Worm (Caenorhabditis elegans): ENCODE measurements around the gene F56D6.6.
A peak's percentile ranks its signal among the peaks of the same experiment; 100 is the strongest.

DNA sequence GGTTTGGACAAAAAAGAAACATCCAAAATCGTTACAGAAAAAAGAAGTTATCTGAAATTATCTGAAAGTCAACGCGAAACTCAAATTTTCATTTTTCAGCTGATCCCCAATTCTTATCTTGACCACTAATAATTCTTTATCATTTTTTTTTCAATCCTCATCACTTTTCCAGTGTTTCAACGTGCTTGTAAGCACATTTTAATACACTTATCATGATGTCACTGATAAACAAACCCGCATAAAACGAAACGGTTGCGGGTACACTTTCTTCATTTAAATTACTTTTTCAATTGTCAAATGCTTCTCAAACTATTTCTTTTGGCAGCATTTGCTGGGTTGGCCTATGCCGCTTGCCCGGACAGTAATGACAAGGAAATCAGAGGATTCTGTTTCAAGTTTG is 18.8 kb downstream of the F56D6.6 start, which contains the start of gene clec-67:
- no peak for TF ChIP-seq vab-7 (GFP tag; IDR thresholded peaks at IDR 0.05)
- TF ChIP-seq snpc-4 (tag; optimal IDR thresholded peaks at IDR 0.05) = no peak
- no peak for TF ChIP-seq dmd-8 (GFP tag; IDR thresholded peaks at IDR 0.05)
- peak; percentile 17 for TF ChIP-seq mxl-3 (GFP tag; optimal IDR thresholded peaks at IDR 0.05)
- TF ChIP-seq ceh-82 (tag; optimal IDR thresholded peaks at IDR 0.05) = no peak

Data from whole organism, L4 larva.